Fruit fly (Drosophila melanogaster) whole organism, prepupa: Measurements from ENCODE around the gene Agpat2.

Experiments used
- Blimp-1 ChIP-seq: fragments of 200-800 bp; sonication (Bioruptor generic); optimal IDR thresholded peaks from 3 replicates; lab custom pipeline; 2017; ENCODE audit warnings: missing biosample characterization, missing genetic modification characterization, mild to moderate bottlenecking, moderate library complexity, missing genetic modification reagents
- CG10631 ChIP-seq: fragments of 200-800 bp; sonication (Bioruptor generic); optimal IDR thresholded peaks from 2 replicates; lab custom pipeline; 2016; ENCODE audit warnings: missing biosample characterization, missing genetic modification characterization
- CG11294 ChIP-seq: fragments of 200-800 bp; sonication (Bioruptor generic); IDR thresholded peaks from 2 replicates; pipeline ENCODE4 v1.3.6; 2022; ENCODE audit warnings: missing biosample characterization, missing genetic modification characterization
- CG11762 ChIP-seq: fragments of 200-800 bp; sonication (Bioruptor generic); optimal IDR thresholded peaks from 3 replicates; lab custom pipeline; 2016; ENCODE audit warnings: missing biosample characterization, missing genetic modification characterization; ENCODE audit not compliant: insufficient read depth
- CG11902 ChIP-seq: fragments of 200-800 bp; sonication (Bioruptor generic); optimal IDR thresholded peaks from 3 replicates; lab custom pipeline; 2016; ENCODE audit warnings: missing biosample characterization, missing genetic modification characterization
- CG1621 ChIP-seq: fragments of 200-800 bp; sonication (Bioruptor generic); optimal IDR thresholded peaks from 3 replicates; lab custom pipeline; 2018; ENCODE audit warnings: missing biosample characterization, mild to moderate bottlenecking, missing genetic modification characterization
- CG16779 ChIP-seq: fragments of 200-800 bp; sonication (Bioruptor generic); optimal IDR thresholded peaks from 3 replicates; lab custom pipeline; 2017; ENCODE audit warnings: missing biosample characterization, mild to moderate bottlenecking, missing genetic modification characterization
- CG3032 ChIP-seq: fragments of 200-800 bp; optimal IDR thresholded peaks from 2 replicates; lab custom pipeline; 2019; ENCODE audit warnings: missing biosample characterization, mild to moderate bottlenecking, missing genetic modification characterization, moderate library complexity
- CG32006 ChIP-seq: fragments of 200-800 bp; sonication (Bioruptor generic); optimal IDR thresholded peaks from 3 replicates; lab custom pipeline; 2017; ENCODE audit warnings: missing biosample characterization, mild to moderate bottlenecking, missing genetic modification characterization
- CG3919 ChIP-seq: fragments of 200-800 bp; sonication (Bioruptor generic); optimal IDR thresholded peaks from 3 replicates; lab custom pipeline; 2016; ENCODE audit warnings: missing biosample characterization, missing genetic modification characterization
- CG6163 ChIP-seq: fragments of 200-800 bp; sonication (Bioruptor generic); IDR thresholded peaks from 3 replicates; pipeline ENCODE4 v1.3.6; 2022; ENCODE audit warnings: missing biosample characterization, missing genetic modification characterization
- CG6276 ChIP-seq: fragments of 200-800 bp; sonication (Bioruptor generic); optimal IDR thresholded peaks from 2 replicates; lab custom pipeline; 2017; ENCODE audit warnings: missing biosample characterization, mild to moderate bottlenecking, missing genetic modification characterization
- CG6808 ChIP-seq: fragments of 200-800 bp; sonication (Bioruptor generic); optimal IDR thresholded peaks from 3 replicates; lab custom pipeline; 2017; ENCODE audit warnings: missing biosample characterization, missing genetic modification characterization, mild to moderate bottlenecking, moderate library complexity, missing genetic modification reagents
- CG7368 ChIP-seq: fragments of 200-800 bp; sonication (Bioruptor generic); optimal IDR thresholded peaks from 3 replicates; lab custom pipeline; 2016; ENCODE audit warnings: missing biosample characterization, missing genetic modification characterization
- CG8119 ChIP-seq: fragments of 200-800 bp; sonication (Bioruptor generic); IDR thresholded peaks from 3 replicates; pipeline ENCODE4 v1.3.6; 2022; ENCODE audit warnings: missing biosample characterization, missing genetic modification characterization
- CG8319 ChIP-seq: fragments of 200-800 bp; sonication (Bioruptor generic); optimal IDR thresholded peaks from 3 replicates; lab custom pipeline; 2016; ENCODE audit warnings: missing biosample characterization, missing genetic modification characterization
- CG8632 ChIP-seq: fragments of 200-800 bp; sonication (Bioruptor generic); optimal IDR thresholded peaks from 3 replicates; lab custom pipeline; 2016; ENCODE audit warnings: missing biosample characterization, missing genetic modification characterization
- CG9139 ChIP-seq: fragments of 200-800 bp; sonication (Bioruptor generic); optimal IDR thresholded peaks from 3 replicates; lab custom pipeline; 2017; ENCODE audit warnings: missing biosample characterization, mild to moderate bottlenecking, missing genetic modification characterization
- Eip75B ChIP-seq: fragments of 200-800 bp; sonication (Bioruptor generic); optimal IDR thresholded peaks from 3 replicates; lab custom pipeline; 2016; ENCODE audit warnings: missing biosample characterization, missing genetic modification characterization
- Eip93F ChIP-seq: fragments of 200-800 bp; sonication (Bioruptor generic); optimal IDR thresholded peaks from 2 replicates; lab custom pipeline; 2016; ENCODE audit warnings: missing biosample characterization, mild to moderate bottlenecking, missing genetic modification characterization
- Ets96B ChIP-seq: fragments of 200-800 bp; optimal IDR thresholded peaks from 2 replicates; lab custom pipeline; 2019; ENCODE audit warnings: missing biosample characterization, mild to moderate bottlenecking, missing genetic modification characterization, moderate library complexity
- Gug ChIP-seq: fragments of 200-800 bp; sonication (Bioruptor generic); IDR thresholded peaks from 2 replicates; pipeline ENCODE4 v1.3.6; 2022; ENCODE audit warnings: missing biosample characterization, missing genetic modification characterization
- Hr38 ChIP-seq: sonication (Bioruptor generic); optimal IDR thresholded peaks from 2 replicates; lab custom pipeline; 2016; ENCODE audit warnings: missing biosample characterization, missing genetic modification characterization
- Hr39 ChIP-seq: fragments of 200-800 bp; sonication (Bioruptor generic); optimal IDR thresholded peaks from 2 replicates; lab custom pipeline; 2016; ENCODE audit warnings: missing biosample characterization, missing genetic modification characterization
- Hr4 ChIP-seq: fragments of 200-800 bp; sonication (Bioruptor generic); optimal IDR thresholded peaks from 3 replicates; lab custom pipeline; 2016; ENCODE audit warnings: missing biosample characterization, missing genetic modification characterization
- Met ChIP-seq: fragments of 200-800 bp; sonication (Bioruptor generic); optimal IDR thresholded peaks from 3 replicates; lab custom pipeline; 2016; ENCODE audit warnings: missing biosample characterization, missing genetic modification characterization
- OdsH ChIP-seq: fragments of 200-800 bp; sonication (Bioruptor generic); optimal IDR thresholded peaks from 3 replicates; lab custom pipeline; 2016; ENCODE audit warnings: missing biosample characterization, missing genetic modification characterization
- Sox15 ChIP-seq: fragments of 200-800 bp; sonication (Bioruptor generic); optimal IDR thresholded peaks from 3 replicates; lab custom pipeline; 2016; ENCODE audit warnings: missing biosample characterization, missing genetic modification characterization
- achi ChIP-seq: fragments of 200-800 bp; sonication (Bioruptor generic); optimal IDR thresholded peaks from 3 replicates; lab custom pipeline; 2016; ENCODE audit warnings: missing biosample characterization, missing genetic modification characterization
- cyc ChIP-seq: fragments of 200-800 bp; sonication (Bioruptor generic); optimal IDR thresholded peaks from 3 replicates; lab custom pipeline; 2016; ENCODE audit warnings: missing biosample characterization, missing genetic modification characterization
- dsx ChIP-seq: fragments of 200-800 bp; optimal IDR thresholded peaks from 3 replicates; lab custom pipeline; 2019; ENCODE audit warnings: missing biosample characterization, mild to moderate bottlenecking, missing genetic modification characterization, moderate library complexity; ENCODE audit not compliant: poor library complexity, severe bottlenecking
- eg ChIP-seq: fragments of 200-800 bp; sonication (Bioruptor generic); IDR thresholded peaks from 3 replicates; pipeline ENCODE4 v1.3.6; 2022; ENCODE audit warnings: missing biosample characterization, missing genetic modification characterization
- fd59A ChIP-seq: fragments of 200-800 bp; sonication (Bioruptor generic); optimal IDR thresholded peaks from 2 replicates; lab custom pipeline; 2017; ENCODE audit warnings: missing biosample characterization, mild to moderate bottlenecking, missing genetic modification characterization, missing genetic modification reagents
- fd85E ChIP-seq: fragments of 200-800 bp; sonication (Bioruptor generic); optimal IDR thresholded peaks from 3 replicates; lab custom pipeline; 2016; ENCODE audit warnings: missing biosample characterization, missing genetic modification characterization
- fkh ChIP-seq: fragments of 200-800 bp; sonication (Bioruptor generic); optimal IDR thresholded peaks from 3 replicates; lab custom pipeline; 2017; ENCODE audit warnings: missing biosample characterization, mild to moderate bottlenecking, missing genetic modification characterization, moderate library complexity
- lz ChIP-seq: fragments of 200-800 bp; sonication (Bioruptor generic); optimal IDR thresholded peaks from 3 replicates; lab custom pipeline; 2016; ENCODE audit warnings: missing biosample characterization, missing genetic modification characterization
- salr ChIP-seq, 2 experiments: fragments of 200-800 bp; sonication (Bioruptor generic); optimal IDR thresholded peaks; 3 replicates each; lab custom pipeline; 2016 to 2018; ENCODE audit warnings: missing biosample characterization in 2 of 2, missing genetic modification characterization in 2 of 2, mild to moderate bottlenecking in 1 of 2
- ss ChIP-seq, 2 experiments: fragments of 200-800 bp; sonication (Bioruptor generic); optimal IDR thresholded peaks; 2 replicates in 1 of 2; 3 replicates in 1 of 2; lab custom pipeline; 2017 to 2018; ENCODE audit warnings: mild to moderate bottlenecking in 2 of 2, missing biosample characterization in 2 of 2, missing genetic modification characterization in 2 of 2, moderate library complexity in 1 of 2
- svp ChIP-seq: fragments of 200-800 bp; sonication (Bioruptor generic); peaks from one replicate; lab custom pipeline; 2016; ENCODE audit warnings: missing biosample characterization, missing genetic modification characterization
- vri ChIP-seq: fragments of 200-800 bp; sonication (Bioruptor generic); optimal IDR thresholded peaks from 3 replicates; lab custom pipeline; 2016; ENCODE audit warnings: missing biosample characterization, mild to moderate bottlenecking, missing genetic modification characterization

The Agpat2 gene

dm6 chr2L:8478911-8479706 lies 15.3 kb upstream of the Agpat2 start (continued):
- TF ChIP-seq Hr4 (GFP tag; lab: Kevin White, UChicago) (peak; percentile 21), Eip75B (peak; percentile 74), Hr39 (GFP tag; lab: Kevin White, UChicago) (no peak), vri (GFP tag; lab: Kevin White, UChicago) (peak; percentile 69), eg (GFP tag; lab: Robert Waterston, UW) (peak; percentile 89), CG3032 (tag; lab: Kevin White, UChicago) (peak; percentile 77), salr (GFP tag; optimal IDR thresholded peaks at IDR 0.05; lab: Kevin White, UChicago) (peak; percentile 73 to 79), fd85E (GFP tag; lab: Kevin White, UChicago) (peak; percentile 38), CG11762 (GFP tag; lab: Kevin White, UChicago) (no peak), CG32006 (GFP tag; lab: Kevin White, UChicago) (no peak), Hr38 (GFP tag; lab: Kevin White, UChicago) (no peak), Eip93F (peak; percentile 22), Blimp-1 (GFP tag; lab: Kevin White, UChicago) (peak; percentile 48), CG3919 (GFP tag; lab: Kevin White, UChicago) (peak; percentile 71), fkh (peak; percentile 25), Gug (no peak), Ets96B (tag; lab: Kevin White, UChicago) (peak; percentile 79), CG1621 (peak; percentile 88), CG6276 (peak; percentile 87), CG8632 (GFP tag; lab: Kevin White, UChicago) (peak; percentile 40)

- TF ChIP-seq CG11294 (GFP tag; lab: Robert Waterston, UW), result no peak
- TF ChIP-seq CG16779 (tag; lab: Kevin White, UChicago), result no peak
- TF ChIP-seq CG8119 (GFP tag; lab: Robert Waterston, UW), result no peak
- TF ChIP-seq CG9139 (GFP tag; lab: Kevin White, UChicago), result no peak
- TF ChIP-seq CG6808 (GFP tag; lab: Kevin White, UChicago), result no peak
- no peak for TF ChIP-seq fkh
- TF ChIP-seq Gug, result no peak
- TF ChIP-seq CG6276, result no peak
- no peak for TF ChIP-seq CG11902
- no peak for TF ChIP-seq Hr4 (GFP tag; lab: Kevin White, UChicago)
- TF ChIP-seq CG8632 (GFP tag; lab: Kevin White, UChicago), result no peak
- no peak for TF ChIP-seq ss (GFP tag; optimal IDR thresholded peaks at IDR 0.05; lab: Kevin White, UChicago)
- no peak for TF ChIP-seq CG3919 (GFP tag; lab: Kevin White, UChicago)
- TF ChIP-seq dsx, result no peak
- TF ChIP-seq, all 60 proteins: peak for 0
Observed at dm6 chr2L:8478379-8478778, 14.6 kb upstream of the Agpat2 start.

DNA sequence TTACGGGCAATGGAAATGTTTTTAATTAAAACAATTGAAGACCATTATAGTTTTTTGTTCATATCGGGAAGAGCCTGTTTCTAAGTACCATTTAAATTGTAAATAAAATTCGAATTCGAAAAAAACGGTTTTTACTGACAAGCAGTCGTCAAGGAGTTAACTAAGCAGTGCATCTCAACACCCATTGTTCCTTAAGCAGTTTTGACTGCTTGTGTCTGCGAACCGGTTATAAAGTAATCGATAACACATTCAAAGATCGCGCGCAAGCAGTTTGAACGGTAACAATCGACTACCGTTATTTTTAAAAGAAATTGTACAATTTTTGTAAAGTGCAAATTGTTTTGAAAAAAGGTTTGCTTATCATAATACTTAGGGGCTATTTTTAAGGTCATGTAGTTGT lies 14.2 kb upstream of the Agpat2 start:
- TF ChIP-seq svp (GFP tag; lab: Kevin White, UChicago) (no peak), CG3919 (GFP tag; lab: Kevin White, UChicago) (no peak), OdsH (GFP tag; lab: Kevin White, UChicago) (no peak), vri (GFP tag; lab: Kevin White, UChicago) (no peak), achi (GFP tag; lab: Kevin White, UChicago) (no peak), CG7368 (GFP tag; lab: Kevin White, UChicago) (no peak), CG11762 (GFP tag; lab: Kevin White, UChicago) (no peak), Blimp-1 (GFP tag; lab: Kevin White, UChicago) (no peak), dsx (no peak), lz (GFP tag; lab: Kevin White, UChicago) (no peak), CG1621 (no peak), CG32006 (GFP tag; lab: Kevin White, UChicago) (no peak)

DNA sequence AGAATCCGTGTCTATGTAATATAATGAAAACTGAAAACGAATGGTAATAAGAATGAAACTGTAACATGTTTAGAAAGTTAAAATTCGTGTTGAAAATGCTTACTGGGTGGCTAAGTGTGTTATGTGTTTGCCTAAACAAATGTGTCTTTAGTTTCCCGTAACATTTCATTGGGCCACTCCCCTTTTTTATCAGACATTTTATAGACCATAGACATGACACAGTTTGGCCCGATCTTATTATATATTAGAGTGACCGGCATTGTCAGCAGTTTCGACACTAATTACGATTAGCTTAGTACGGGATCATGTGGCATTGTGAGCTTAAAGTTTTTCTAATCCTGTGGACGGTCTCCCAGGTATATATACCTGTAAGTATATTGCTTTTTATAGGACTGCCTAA lies 13.3 kb upstream of the Agpat2 start, which contains the start of gene CheA29a:
Gene CheA29a (plus strand): TSS at position 301 of the 400 bp plus-strand sequence.
- no peak for TF ChIP-seq fd59A
- TF ChIP-seq Hr38 (GFP tag; lab: Kevin White, UChicago), result no peak
- no peak for TF ChIP-seq fd85E (GFP tag; lab: Kevin White, UChicago)
- no peak for TF ChIP-seq CG8319 (GFP tag; lab: Kevin White, UChicago)
- TF ChIP-seq cyc, result no peak
- TF ChIP-seq Hr39 (GFP tag; lab: Kevin White, UChicago), result no peak
- TF ChIP-seq ss (GFP tag; optimal IDR thresholded peaks at IDR 0.05; lab: Kevin White, UChicago), result no peak
- TF ChIP-seq CG6163 (GFP tag; lab: Robert Waterston, UW), result no peak
- TF ChIP-seq CG6808 (GFP tag; lab: Kevin White, UChicago), result no peak
- TF ChIP-seq salr (GFP tag; optimal IDR thresholded peaks at IDR 0.05; lab: Kevin White, UChicago), result no peak
- TF ChIP-seq Sox15 (GFP tag; lab: Kevin White, UChicago), result no peak
- no peak for TF ChIP-seq CG10631 (GFP tag; lab: Kevin White, UChicago)
- TF ChIP-seq Eip93F, result no peak
- no peak for TF ChIP-seq CG3032 (tag; lab: Kevin White, UChicago)
- no peak for TF ChIP-seq dsx
- TF ChIP-seq Met, result no peak
